Fruit fly (Drosophila melanogaster): Measurements from ENCODE around the gene Coq5.

DNA sequence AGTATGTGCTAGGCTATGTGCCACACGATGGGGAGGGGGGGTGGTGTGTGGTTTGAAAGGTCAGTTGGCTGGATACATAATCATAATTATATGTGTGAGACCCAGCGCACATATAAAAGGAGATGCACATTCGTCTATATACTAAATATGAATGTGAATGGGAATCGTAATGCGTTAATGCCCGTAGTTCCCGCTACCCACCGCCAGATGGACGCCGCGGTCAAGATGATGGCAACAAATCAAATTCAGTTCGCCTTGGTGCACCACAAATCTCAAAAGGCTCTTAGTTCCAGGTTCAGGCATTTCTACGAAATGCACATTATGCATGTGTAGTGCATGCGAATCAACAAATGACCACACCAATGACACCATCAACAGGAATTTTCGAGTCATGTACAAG lies 10.4 kb upstream of the Coq5 start:
- TF ChIP-seq psq (optimal IDR thresholded peaks at IDR 0.05) (no peak), insv (optimal IDR thresholded peaks at IDR 0.05) (no peak)
